Fruit fly (Drosophila melanogaster): ENCODE results near the gene CG3909.

The CG3909 gene

dm6 chr3R:10042024-10042663 lies 926 bp upstream of the CG3909 start:
- TF ChIP-seq CG14655 (GFP tag; optimal IDR thresholded peaks at IDR 0.05) (no peak), D1 (tag; optimal IDR thresholded peaks at IDR 0.05) (no peak), CG8159 (tag; optimal IDR thresholded peaks at IDR 0.05) (no peak), Pif1B (GFP tag; optimal IDR thresholded peaks at IDR 0.05) (no peak), gl (tag; optimal IDR thresholded peaks at IDR 0.05) (no peak), CG32121 (GFP tag; IDR thresholded peaks at IDR 0.05) (no peak), CG12605 (GFP tag; IDR thresholded peaks at IDR 0.05) (no peak), CG13204 (GFP tag; optimal IDR thresholded peaks at IDR 0.05) (no peak), CG8301 (tag; optimal IDR thresholded peaks at IDR 0.05) (no peak)

dm6 chr3R:10045343-10045742 lies 2.3 kb downstream of the CG3909 start, which contains the start of the genes CG11722 and mtTFB2:
CG11722 (minus strand) TSS chr3R:10045542.
mtTFB2 (plus strand) TSS chr3R:10045574.
- TF ChIP-seq fd96Ca (GFP tag; IDR thresholded peaks at IDR 0.05) (no peak), Snoo (tag; optimal IDR thresholded peaks at IDR 0.05) (no peak)

- TF ChIP-seq rn (GFP tag; IDR thresholded peaks at IDR 0.05) = no peak
- TF ChIP-seq EcR (GFP tag; optimal IDR thresholded peaks at IDR 0.05) = no peak
- TF ChIP-seq CG13204 (GFP tag; optimal IDR thresholded peaks at IDR 0.05) = no peak
- no peak for TF ChIP-seq gl (tag; optimal IDR thresholded peaks at IDR 0.05)
- TF ChIP-seq CG34367 (tag; optimal IDR thresholded peaks at IDR 0.05) = peak; percentile 29
- TF ChIP-seq fd96Ca (GFP tag; IDR thresholded peaks at IDR 0.05) = no peak
- TF ChIP-seq CG9948 (tag; optimal IDR thresholded peaks at IDR 0.05) = peak; percentile 44
- peak; percentile 54 for TF ChIP-seq CG17806 (tag; optimal IDR thresholded peaks at IDR 0.05)
- TF ChIP-seq CG15710 (tag; optimal IDR thresholded peaks at IDR 0.05) = peak; percentile 61
- peak; percentile 64 for TF ChIP-seq CG8159 (tag; optimal IDR thresholded peaks at IDR 0.05)
- TF ChIP-seq CG32121 (GFP tag; IDR thresholded peaks at IDR 0.05) = no peak
- TF ChIP-seq CG10348 (GFP tag; IDR thresholded peaks at IDR 0.05) = no peak
- no peak for TF ChIP-seq CG14655 (GFP tag; optimal IDR thresholded peaks at IDR 0.05)
- no peak for TF ChIP-seq Pif1A (GFP tag; optimal IDR thresholded peaks at IDR 0.05)
- no peak for TF ChIP-seq Ets98B (GFP tag; IDR thresholded peaks at IDR 0.05)
- TF ChIP-seq D1 (tag; optimal IDR thresholded peaks at IDR 0.05) = no peak
- TF ChIP-seq CG12605 (GFP tag; IDR thresholded peaks at IDR 0.05) = no peak
- TF ChIP-seq Snoo (tag; optimal IDR thresholded peaks at IDR 0.05) = peak; percentile 62
- TF ChIP-seq CG8301 (tag; optimal IDR thresholded peaks at IDR 0.05) = peak; percentile 58
- TF ChIP-seq Pif1B (GFP tag; optimal IDR thresholded peaks at IDR 0.05) = no peak
- no peak for TF ChIP-seq CG4496 (GFP tag; IDR thresholded peaks at IDR 0.05)
These were observed 5.1 kb downstream of the CG3909 start for dm6 chr3R:10048035-10048774.

dm6 chr3R:10048775-10048841 lies 5.5 kb downstream of the CG3909 start, which contains the start of gene CG12811:
CG12811 (minus strand) TSS chr3R:10048797.
- TF ChIP-seq CG12605 (GFP tag; IDR thresholded peaks at IDR 0.05) (no peak), CG17806 (tag; optimal IDR thresholded peaks at IDR 0.05) (no peak), D1 (tag; optimal IDR thresholded peaks at IDR 0.05) (no peak), CG13204 (GFP tag; optimal IDR thresholded peaks at IDR 0.05) (no peak), CG4496 (GFP tag; IDR thresholded peaks at IDR 0.05) (no peak), Ets98B (GFP tag; IDR thresholded peaks at IDR 0.05) (no peak), gl (tag; optimal IDR thresholded peaks at IDR 0.05) (no peak), CG10348 (GFP tag; IDR thresholded peaks at IDR 0.05) (no peak), rn (GFP tag; IDR thresholded peaks at IDR 0.05) (no peak), CG32121 (GFP tag; IDR thresholded peaks at IDR 0.05) (no peak), CG34367 (tag; optimal IDR thresholded peaks at IDR 0.05) (no peak), Pif1A (GFP tag; optimal IDR thresholded peaks at IDR 0.05) (no peak)

- TF ChIP-seq D1 (tag; optimal IDR thresholded peaks at IDR 0.05) (no peak), CG32121 (GFP tag; IDR thresholded peaks at IDR 0.05) (no peak), CG9948 (tag; optimal IDR thresholded peaks at IDR 0.05) (peak; percentile 27), Pif1A (GFP tag; optimal IDR thresholded peaks at IDR 0.05) (no peak), EcR (GFP tag; optimal IDR thresholded peaks at IDR 0.05) (no peak), CG8301 (tag; optimal IDR thresholded peaks at IDR 0.05) (no peak), CG15710 (tag; optimal IDR thresholded peaks at IDR 0.05) (no peak), CG12605 (GFP tag; IDR thresholded peaks at IDR 0.05) (no peak), CG34367 (tag; optimal IDR thresholded peaks at IDR 0.05) (peak; percentile 22)
These were observed 5.9 kb downstream of the CG3909 start, which contains the start of gene ohgt for dm6 chr3R:10048842-10049527. ohgt (plus strand) TSS chr3R:10049199.

- TF ChIP-seq Snoo (tag; optimal IDR thresholded peaks at IDR 0.05) (no peak), rn (GFP tag; IDR thresholded peaks at IDR 0.05) (no peak), CG15710 (tag; optimal IDR thresholded peaks at IDR 0.05) (no peak), D1 (tag; optimal IDR thresholded peaks at IDR 0.05) (no peak), CG12605 (GFP tag; IDR thresholded peaks at IDR 0.05) (no peak), EcR (GFP tag; optimal IDR thresholded peaks at IDR 0.05) (no peak), Pif1A (GFP tag; optimal IDR thresholded peaks at IDR 0.05) (no peak), CG9948 (tag; optimal IDR thresholded peaks at IDR 0.05) (no peak), CG13204 (GFP tag; optimal IDR thresholded peaks at IDR 0.05) (no peak), CG14655 (GFP tag; optimal IDR thresholded peaks at IDR 0.05) (no peak), CG34367 (tag; optimal IDR thresholded peaks at IDR 0.05) (no peak), CG4496 (GFP tag; IDR thresholded peaks at IDR 0.05) (no peak)
These were observed 9.8 kb downstream of the CG3909 start, which contains the start of the genes Fancl and Npc2e for dm6 chr3R:10052695-10053382. Fancl (minus strand) TSS chr3R:10052869. Npc2e (plus strand) TSS chr3R:10053332.

Measured in whole organism, pupa.